Fruit fly (Drosophila melanogaster) whole organism, embryonic: ENCODE data around the gene kz.

ENCODE experiments used
- CG11085 ChIP-seq: fragments of 200-800 bp; sonication (Bioruptor generic); IDR thresholded peaks from 2 replicates; pipeline ENCODE4 v1.3.6; 2022; ENCODE audit warnings: missing biosample characterization, missing genetic modification characterization
- CG11398 ChIP-seq: fragments of 200-800 bp; sonication (Bioruptor generic); optimal IDR thresholded peaks from 2 replicates; lab custom pipeline; 2016; ENCODE audit warnings: missing biosample characterization, missing genetic modification characterization
- CG12071 ChIP-seq: fragments of 200-800 bp; sonication (Bioruptor generic); optimal IDR thresholded peaks from 3 replicates; lab custom pipeline; 2018; ENCODE audit warnings: missing biosample characterization, mild to moderate bottlenecking, missing genetic modification characterization
- CG12236 ChIP-seq: fragments of 200-800 bp; sonication (Bioruptor generic); optimal IDR thresholded peaks from 2 replicates; lab custom pipeline; 2016; ENCODE audit warnings: missing biosample characterization, missing genetic modification characterization
- CG12769 ChIP-seq: fragments of 200-800 bp; sonication (Bioruptor generic); optimal IDR thresholded peaks from 2 replicates; lab custom pipeline; 2019; ENCODE audit warnings: missing biosample characterization, mild to moderate bottlenecking, missing genetic modification characterization, moderate library complexity
- CG14965 ChIP-seq: fragments of 200-800 bp; sonication (Bioruptor generic); optimal IDR thresholded peaks from 2 replicates; lab custom pipeline; 2016; ENCODE audit warnings: missing biosample characterization, missing genetic modification characterization, borderline replicate concordance
- CG15601 ChIP-seq: fragments of 200-800 bp; sonication (Bioruptor generic); optimal IDR thresholded peaks from 3 replicates; lab custom pipeline; 2019; ENCODE audit warnings: missing biosample characterization, mild to moderate bottlenecking, missing genetic modification characterization, moderate library complexity
- CG16815 ChIP-seq: fragments of 200-800 bp; sonication (Bioruptor generic); optimal IDR thresholded peaks from 3 replicates; lab custom pipeline; 2017; ENCODE audit warnings: missing biosample characterization, mild to moderate bottlenecking, missing genetic modification characterization
- CG17829 ChIP-seq: fragments of 200-800 bp; optimal IDR thresholded peaks from 2 replicates; lab custom pipeline; 2019; ENCODE audit warnings: missing biosample characterization, mild to moderate bottlenecking, missing genetic modification characterization, moderate library complexity
- CG18764 ChIP-seq: fragments of 200-800 bp; sonication (Bioruptor generic); optimal IDR thresholded peaks from 3 replicates; lab custom pipeline; 2016; ENCODE audit warnings: missing biosample characterization, missing genetic modification characterization
- CG2116 ChIP-seq: fragments of 200-800 bp; sonication (Bioruptor generic); optimal IDR thresholded peaks from 3 replicates; lab custom pipeline; 2018; ENCODE audit warnings: missing biosample characterization, mild to moderate bottlenecking, missing genetic modification characterization
- CG2120 ChIP-seq: fragments of 200-800 bp; sonication (Bioruptor generic); optimal IDR thresholded peaks from 3 replicates; lab custom pipeline; 2016; ENCODE audit warnings: missing biosample characterization, missing genetic modification characterization
- CG6765 ChIP-seq: fragments of 200-800 bp; sonication (Bioruptor generic); optimal IDR thresholded peaks from 3 replicates; lab custom pipeline; 2017; ENCODE audit warnings: missing biosample characterization, mild to moderate bottlenecking, missing genetic modification characterization
- CG7786 ChIP-seq: fragments of 200-800 bp; sonication (Bioruptor generic); optimal IDR thresholded peaks from 2 replicates; lab custom pipeline; 2016; ENCODE audit warnings: missing biosample characterization, missing genetic modification characterization
- CG7928 ChIP-seq: fragments of 200-800 bp; sonication (Bioruptor generic); optimal IDR thresholded peaks from 2 replicates; lab custom pipeline; 2017; ENCODE audit warnings: missing biosample characterization, mild to moderate bottlenecking, missing genetic modification characterization
- CG8089 ChIP-seq: fragments of 200-800 bp; sonication (Bioruptor generic); optimal IDR thresholded peaks from 3 replicates; lab custom pipeline; 2016; ENCODE audit warnings: missing biosample characterization, missing genetic modification characterization
- CG8359 ChIP-seq: fragments of 200-800 bp; sonication (Bioruptor generic); optimal IDR thresholded peaks from 2 replicates; lab custom pipeline; 2017; ENCODE audit warnings: missing biosample characterization, mild to moderate bottlenecking, missing genetic modification characterization, borderline replicate concordance
- CG9437 ChIP-seq: fragments of 200-800 bp; sonication (Bioruptor generic); optimal IDR thresholded peaks from 2 replicates; lab custom pipeline; 2018; ENCODE audit warnings: missing biosample characterization, mild to moderate bottlenecking, missing genetic modification characterization
- CG9932 ChIP-seq: fragments of 200-800 bp; sonication (Bioruptor generic); IDR thresholded peaks from 2 replicates; pipeline ENCODE4 v1.3.6; 2022; ENCODE audit warnings: missing biosample characterization, missing genetic modification characterization
- D19A ChIP-seq: fragments of 200-800 bp; optimal IDR thresholded peaks from 3 replicates; lab custom pipeline; 2019; ENCODE audit warnings: missing biosample characterization, mild to moderate bottlenecking, missing genetic modification characterization, moderate library complexity
- Eip74EF ChIP-seq, 2 experiments: fragments of 200-800 bp in 1 of 2; fragments of >200 bp in 1 of 2; sonication (Bioruptor generic) in 1 of 2; optimal IDR thresholded peaks; 2 replicates each; lab custom pipeline; 2017 to 2019; ENCODE audit warnings: missing biosample characterization in 2 of 2, missing genetic modification characterization in 2 of 2, mild to moderate bottlenecking in 1 of 2, moderate library complexity in 1 of 2
- HLHmδ ChIP-seq: fragments of 200-800 bp; sonication (Bioruptor generic); optimal IDR thresholded peaks from 2 replicates; lab custom pipeline; 2018; ENCODE audit warnings: missing biosample characterization, mild to moderate bottlenecking, missing genetic modification characterization, moderate library complexity
- HmgZ ChIP-seq: fragments of 200-800 bp; sonication (Bioruptor generic); optimal IDR thresholded peaks from 2 replicates; lab custom pipeline; 2018; ENCODE audit warnings: missing biosample characterization, mild to moderate bottlenecking, missing genetic modification characterization
- Hmr ChIP-seq: fragments of 200-800 bp; sonication (Bioruptor generic); optimal IDR thresholded peaks from 3 replicates; lab custom pipeline; 2017; ENCODE audit warnings: mild to moderate bottlenecking, missing biosample characterization, missing genetic modification reagents, missing genetic modification characterization
- Max ChIP-seq: fragments of 200-800 bp; sonication (Bioruptor generic); optimal IDR thresholded peaks from 2 replicates; lab custom pipeline; 2016; ENCODE audit warnings: missing biosample characterization, mild to moderate bottlenecking, missing genetic modification characterization
- Mrtf ChIP-seq: fragments of 200-800 bp; sonication (Bioruptor generic); IDR thresholded peaks from 3 replicates; pipeline ENCODE4 v1.3.6; 2022; ENCODE audit warnings: missing biosample characterization, missing genetic modification characterization
- Sox100B ChIP-seq: fragments of 200-800 bp; sonication (Bioruptor generic); optimal IDR thresholded peaks from 3 replicates; lab custom pipeline; 2018; ENCODE audit warnings: missing biosample characterization, mild to moderate bottlenecking, missing genetic modification characterization
- Xbp1 ChIP-seq: fragments of 200-800 bp; sonication (Bioruptor generic); optimal IDR thresholded peaks from 3 replicates; lab custom pipeline; 2016; ENCODE audit warnings: missing biosample characterization, mild to moderate bottlenecking, missing genetic modification characterization
- aop ChIP-seq: fragments of 200-800 bp; sonication (Bioruptor generic); IDR thresholded peaks from 2 replicates; pipeline ENCODE4 v1.3.6; 2022; ENCODE audit warnings: missing biosample characterization, missing genetic modification characterization
- chinmo ChIP-seq: fragments of 200-800 bp; sonication (Bioruptor generic); IDR thresholded peaks from 4 replicates; pipeline ENCODE4 v1.3.6; 2022; ENCODE audit warnings: missing biosample characterization, missing genetic modification characterization; ENCODE audit not compliant: partially characterized antibody
- chn ChIP-seq: fragments of 200-800 bp; sonication (Bioruptor generic); optimal IDR thresholded peaks from 2 replicates; lab custom pipeline; 2016; ENCODE audit warnings: missing biosample characterization, missing genetic modification characterization
- dimm ChIP-seq: fragments of 200-800 bp; sonication (Bioruptor generic); IDR thresholded peaks from 2 replicates; pipeline ENCODE4 v1.3.6; 2022; ENCODE audit warnings: missing biosample characterization, missing genetic modification characterization
- dysf ChIP-seq: fragments of 200-800 bp; sonication (Bioruptor generic); IDR thresholded peaks from 3 replicates; pipeline ENCODE4 v1.3.6; 2022; ENCODE audit warnings: missing biosample characterization, missing genetic modification characterization
- ewg ChIP-seq: fragments of 200-800 bp; sonication (Bioruptor generic); optimal IDR thresholded peaks from 3 replicates; lab custom pipeline; 2017; ENCODE audit warnings: mild to moderate bottlenecking, missing biosample characterization, missing genetic modification reagents, missing genetic modification characterization
- fd3F ChIP-seq: fragments of 200-800 bp; sonication (Bioruptor generic); optimal IDR thresholded peaks from 2 replicates; lab custom pipeline; 2018; ENCODE audit warnings: missing biosample characterization, mild to moderate bottlenecking, missing genetic modification characterization, moderate library complexity
- ftz-f1 ChIP-seq: fragments of 200-800 bp; sonication (Bioruptor generic); optimal IDR thresholded peaks from 2 replicates; lab custom pipeline; 2016; ENCODE audit warnings: missing biosample characterization, missing genetic modification characterization
- gro ChIP-seq: fragments of 200-800 bp; sonication (Bioruptor generic); optimal IDR thresholded peaks from 2 replicates; lab custom pipeline; 2016; ENCODE audit warnings: missing biosample characterization, missing genetic modification characterization
- lilli ChIP-seq: fragments of 200-800 bp; sonication (Bioruptor generic); optimal IDR thresholded peaks from 3 replicates; lab custom pipeline; 2016; ENCODE audit warnings: missing biosample characterization, missing genetic modification characterization
- maf-S ChIP-seq: fragments of 200-800 bp; sonication (Bioruptor generic); optimal IDR thresholded peaks from 2 replicates; lab custom pipeline; 2016; ENCODE audit warnings: missing biosample characterization, missing genetic modification characterization
- nau ChIP-seq: fragments of 200-800 bp; sonication (Bioruptor generic); optimal IDR thresholded peaks from 3 replicates; lab custom pipeline; 2017; ENCODE audit warnings: missing biosample characterization, mild to moderate bottlenecking, missing genetic modification characterization, missing genetic modification reagents
- nmo ChIP-seq: fragments of 200-800 bp; sonication (Bioruptor generic); optimal IDR thresholded peaks from 2 replicates; lab custom pipeline; 2018; ENCODE audit warnings: missing biosample characterization, mild to moderate bottlenecking, missing genetic modification characterization, moderate library complexity
- org-1 ChIP-seq: fragments of 200-800 bp; sonication (Bioruptor generic); optimal IDR thresholded peaks from 2 replicates; lab custom pipeline; 2017; ENCODE audit warnings: missing biosample characterization, missing genetic modification characterization
- pfk ChIP-seq: fragments of 200-800 bp; sonication (Bioruptor generic); optimal IDR thresholded peaks from 2 replicates; lab custom pipeline; 2018; ENCODE audit warnings: missing biosample characterization, mild to moderate bottlenecking, missing genetic modification characterization, moderate library complexity
- pnt ChIP-seq: fragments of 200-800 bp; sonication (Bioruptor generic); optimal IDR thresholded peaks from 3 replicates; lab custom pipeline; 2016; ENCODE audit warnings: missing biosample characterization, missing genetic modification characterization
- repo ChIP-seq: fragments of 200-800 bp; sonication (Bioruptor generic); optimal IDR thresholded peaks from 2 replicates; lab custom pipeline; 2016; ENCODE audit warnings: missing biosample characterization, missing genetic modification characterization
- sim ChIP-seq: fragments of 200-800 bp; sonication (Bioruptor generic); IDR thresholded peaks from 2 replicates; pipeline ENCODE4 v1.3.6; 2022; ENCODE audit warnings: missing biosample characterization, missing genetic modification characterization
- so ChIP-seq: fragments of 200-800 bp; sonication (Bioruptor generic); IDR thresholded peaks from 3 replicates; pipeline ENCODE4 v1.3.6; 2022; ENCODE audit warnings: missing biosample characterization, missing genetic modification characterization
- twi ChIP-seq: fragments of 200-800 bp; optimal IDR thresholded peaks from 2 replicates; lab custom pipeline; 2019; ENCODE audit warnings: missing biosample characterization, mild to moderate bottlenecking, missing genetic modification characterization, moderate library complexity
- tx ChIP-seq: fragments of 200-800 bp; sonication (Bioruptor generic); optimal IDR thresholded peaks from 2 replicates; lab custom pipeline; 2016; ENCODE audit warnings: missing biosample characterization, missing genetic modification characterization
- vnd ChIP-seq: fragments of 200-800 bp; sonication (Bioruptor generic); IDR thresholded peaks from 3 replicates; pipeline ENCODE4 v1.3.6; 2022; ENCODE audit warnings: missing biosample characterization, missing genetic modification characterization; ENCODE audit not compliant: partially characterized antibody
- wor ChIP-seq: fragments of 200-800 bp; sonication (Bioruptor generic); IDR thresholded peaks from 2 replicates; pipeline ENCODE4 v1.3.6; 2022; ENCODE audit warnings: missing biosample characterization, missing genetic modification characterization

Gene kz

DNA sequence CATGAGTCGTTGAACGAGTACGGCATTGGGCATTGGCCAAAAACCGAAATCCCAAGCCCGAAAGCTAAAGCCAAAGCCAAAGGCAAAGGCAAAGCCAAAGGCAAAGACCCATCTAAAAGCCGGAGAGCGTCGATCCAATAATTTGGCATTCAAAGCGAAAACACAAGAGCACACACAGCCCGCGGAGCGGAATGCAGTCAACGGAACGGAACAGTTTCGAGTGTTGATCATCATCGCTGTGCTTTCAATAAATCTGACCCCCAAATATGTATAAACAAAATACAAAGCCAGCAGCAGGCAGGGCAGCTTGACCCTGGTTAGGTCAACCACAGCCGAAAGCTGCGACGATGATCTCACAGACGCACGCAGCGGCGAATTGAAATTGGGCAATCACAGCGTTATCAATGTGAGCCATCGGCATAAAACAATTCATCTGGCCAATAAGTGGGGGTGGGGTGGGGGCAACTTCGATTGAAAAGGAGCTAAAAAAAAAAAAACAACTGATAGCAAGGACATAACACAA is 37.0 kb upstream of the kz start (continued):
- TF ChIP-seq CG8089 (GFP tag; lab: Kevin White, UChicago): no peak
- peak; percentile 93 for TF ChIP-seq chinmo
- no peak for TF ChIP-seq chn (GFP tag; lab: Kevin White, UChicago)
- TF ChIP-seq org-1 (GFP tag; lab: Kevin White, UChicago): no peak
- no peak for TF ChIP-seq maf-S (GFP tag; lab: Kevin White, UChicago)
- no peak for TF ChIP-seq CG8359
- TF ChIP-seq twi (tag; lab: Kevin White, UChicago): no peak
- TF ChIP-seq CG7928: no peak
- no peak for TF ChIP-seq sim
- peak; percentile 15; the same call in 1 of the 2 replicates for TF ChIP-seq CG9932 (GFP tag; lab: Robert Waterston, UW)
- TF ChIP-seq CG12071 (GFP tag; lab: Kevin White, UChicago): no peak
- no peak for TF ChIP-seq ewg (GFP tag; lab: Kevin White, UChicago)
- TF ChIP-seq CG9437 (GFP tag; lab: Kevin White, UChicago): no peak
- no peak for TF ChIP-seq CG7786
- TF ChIP-seq lilli: no peak
- TF ChIP-seq CG12236 (GFP tag; lab: Kevin White, UChicago): no peak
- TF ChIP-seq D19A (tag; lab: Kevin White, UChicago): no peak
- no peak for TF ChIP-seq Max
- TF ChIP-seq CG17829: no peak
- TF ChIP-seq repo (GFP tag; lab: Kevin White, UChicago): no peak
- no peak for TF ChIP-seq fd3F
- no peak for TF ChIP-seq CG2116 (GFP tag; lab: Kevin White, UChicago)
- no peak for TF ChIP-seq CG2120 (GFP tag; lab: Kevin White, UChicago)
- no peak for TF ChIP-seq Xbp1 (GFP tag; lab: Kevin White, UChicago)
- TF ChIP-seq Eip74EF (GFP tag; optimal IDR thresholded peaks at IDR 0.05; lab: Kevin White, UChicago): peak in 1 of 2 experiments; percentile 31
- TF ChIP-seq CG12769 (tag; lab: Kevin White, UChicago): peak; percentile 27
- no peak for TF ChIP-seq wor
- no peak for TF ChIP-seq CG11085
- no peak for TF ChIP-seq Hmr (GFP tag; lab: Kevin White, UChicago)
- no peak for TF ChIP-seq CG15601
- no peak for TF ChIP-seq HLHmδ (GFP tag; lab: Kevin White, UChicago)
- TF ChIP-seq aop: no peak
- TF ChIP-seq CG16815 (GFP tag; lab: Kevin White, UChicago): no peak
- TF ChIP-seq CG14965: no peak
- TF ChIP-seq pnt: no peak
- TF ChIP-seq Mrtf: no peak
- no peak for TF ChIP-seq CG11398 (GFP tag; lab: Kevin White, UChicago)
- no peak for TF ChIP-seq HmgZ (tag; lab: Kevin White, UChicago)
- TF ChIP-seq gro: no peak
- TF ChIP-seq Sox100B (GFP tag; lab: Kevin White, UChicago): no peak
- peak; percentile 61 for TF ChIP-seq pfk (GFP tag; lab: Kevin White, UChicago)
- no peak for TF ChIP-seq vnd (GFP tag; lab: Robert Waterston, UW)
- TF ChIP-seq ftz-f1 (GFP tag; lab: Kevin White, UChicago): peak; percentile 28
- no peak for TF ChIP-seq CG6765 (GFP tag; lab: Kevin White, UChicago)
- TF ChIP-seq so: no peak
- TF ChIP-seq nmo (GFP tag; lab: Kevin White, UChicago): no peak
- TF ChIP-seq CG18764: no peak
- TF ChIP-seq dysf (GFP tag; lab: Robert Waterston, UW): no peak
- TF ChIP-seq nau: no peak
- no peak for TF ChIP-seq tx (GFP tag; lab: Kevin White, UChicago)
- no peak for TF ChIP-seq dimm (GFP tag; lab: Robert Waterston, UW)
